Fruit fly (Drosophila melanogaster): ENCODE data around the gene CG9902.

CG9902 gene

DNA sequence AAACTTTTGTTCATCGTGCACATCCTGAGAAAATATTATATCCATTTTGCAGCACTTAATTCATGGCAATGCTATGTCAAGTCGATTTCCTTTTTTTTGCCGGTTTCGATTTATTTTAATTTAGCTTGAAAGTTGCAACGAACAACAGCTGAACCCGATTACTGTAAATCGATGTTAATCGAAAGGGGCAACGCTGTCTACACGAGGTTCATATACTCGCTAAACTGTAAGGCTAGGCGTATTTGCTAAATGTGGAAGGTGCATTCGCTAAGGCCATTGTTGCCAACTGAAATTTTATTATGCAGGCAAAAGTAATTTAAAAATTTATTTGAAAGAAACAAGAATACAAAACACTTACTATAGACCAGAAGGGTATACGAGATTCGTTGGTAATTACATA lies at the start of gene CG9902 (continued):
- TF ChIP-seq tgo (GFP tag; IDR thresholded peaks at IDR 0.05): no peak
- no peak for TF ChIP-seq Abd-B (GFP tag; optimal IDR thresholded peaks at IDR 0.05)
- no peak for TF ChIP-seq Bteb2 (GFP tag; optimal IDR thresholded peaks at IDR 0.05)
- TF ChIP-seq CG11398 (GFP tag; optimal IDR thresholded peaks at IDR 0.05): no peak
- no peak for TF ChIP-seq MTF-1 (GFP tag; optimal IDR thresholded peaks at IDR 0.05; ENCODE audit: borderline replicate concordance)
- no peak for TF ChIP-seq Hand (GFP tag; optimal IDR thresholded peaks at IDR 0.05)
- no peak for TF ChIP-seq CG17802 (tag; optimal IDR thresholded peaks at IDR 0.05)
- peak; percentile 28 for TF ChIP-seq sug (tag; optimal IDR thresholded peaks at IDR 0.05)
- no peak for TF ChIP-seq CG15011 (GFP tag; optimal IDR thresholded peaks at IDR 0.05)
- no peak for TF ChIP-seq CG14014 (GFP tag; IDR thresholded peaks at IDR 0.05)
- TF ChIP-seq CG2120 (GFP tag; optimal IDR thresholded peaks at IDR 0.05): peak; percentile 34
- no peak for TF ChIP-seq lab (GFP tag; optimal IDR thresholded peaks at IDR 0.05)
- peak; percentile 87 for TF ChIP-seq MBD-R2 (GFP tag; IDR thresholded peaks at IDR 0.05)
- no peak for TF ChIP-seq chm (GFP tag; IDR thresholded peaks at IDR 0.05)
- TF ChIP-seq CG1529 (GFP tag; optimal IDR thresholded peaks at IDR 0.05): no peak
- TF ChIP-seq abd-A (tag; optimal IDR thresholded peaks at IDR 0.05): no peak
- no peak for TF ChIP-seq corto (GFP tag; optimal IDR thresholded peaks at IDR 0.05)
- no peak for TF ChIP-seq Gug (GFP tag; IDR thresholded peaks at IDR 0.05)
- no peak for TF ChIP-seq Camta (GFP tag; optimal IDR thresholded peaks at IDR 0.05)
- no peak for TF ChIP-seq CG18476 (GFP tag; optimal IDR thresholded peaks at IDR 0.05)
- no peak for TF ChIP-seq ken (GFP tag; IDR thresholded peaks at IDR 0.05)
- TF ChIP-seq Hey (tag; optimal IDR thresholded peaks at IDR 0.05): no peak
- TF ChIP-seq Lhr (GFP tag; optimal IDR thresholded peaks at IDR 0.05): peak; percentile 83
- TF ChIP-seq eve (GFP tag; optimal IDR thresholded peaks at IDR 0.05): no peak
- TF ChIP-seq D19A (tag; optimal IDR thresholded peaks at IDR 0.05): peak; percentile 38
- no peak for TF ChIP-seq Sry-β (GFP tag; optimal IDR thresholded peaks at IDR 0.05)
- TF ChIP-seq HHEX (GFP tag; optimal IDR thresholded peaks at IDR 0.05): no peak
- no peak for TF ChIP-seq gcm (GFP tag; optimal IDR thresholded peaks at IDR 0.05)
- no peak for TF ChIP-seq CG15696 (tag; optimal IDR thresholded peaks at IDR 0.05)
- TF ChIP-seq Dref (GFP tag; IDR thresholded peaks at IDR 0.05): peak; percentile 97
- TF ChIP-seq zfh2 (GFP tag; optimal IDR thresholded peaks at IDR 0.05): no peak
- no peak for TF ChIP-seq HLHmδ (GFP tag; optimal IDR thresholded peaks at IDR 0.05)
- no peak for TF ChIP-seq CG34376 (GFP tag; optimal IDR thresholded peaks at IDR 0.05)
- TF ChIP-seq Rx (GFP tag; IDR thresholded peaks at IDR 0.05): no peak
- TF ChIP-seq CG14667 (GFP tag; IDR thresholded peaks at IDR 0.05): no peak
- TF ChIP-seq CG4730 (GFP tag; IDR thresholded peaks at IDR 0.05): no peak
- TF ChIP-seq CG14050 (GFP tag; IDR thresholded peaks at IDR 0.05): no peak
- TF ChIP-seq Dip2 (GFP tag; IDR thresholded peaks at IDR 0.05): no peak
- no peak for TF ChIP-seq D (optimal IDR thresholded peaks at IDR 0.05)
- TF ChIP-seq D (GFP tag; optimal IDR thresholded peaks at IDR 0.05): no peak
- TF ChIP-seq tx (GFP tag; optimal IDR thresholded peaks at IDR 0.05): no peak
- TF ChIP-seq esg (GFP tag; conservative IDR thresholded peaks at IDR 0.05): no peak
- TF ChIP-seq NFAT (GFP tag; IDR thresholded peaks at IDR 0.05): no peak
- no peak for TF ChIP-seq Xrp1 (GFP tag; IDR thresholded peaks at IDR 0.05)
- TF ChIP-seq CG14441 (GFP tag; IDR thresholded peaks at IDR 0.05): no peak
- no peak for TF ChIP-seq wdn (GFP tag; IDR thresholded peaks at IDR 0.05)
- no peak for TF ChIP-seq CG3838 (GFP tag; optimal IDR thresholded peaks at IDR 0.05)
- TF ChIP-seq CG1603 (tag; optimal IDR thresholded peaks at IDR 0.05): peak; percentile 87
- TF ChIP-seq CG7745 (tag; optimal IDR thresholded peaks at IDR 0.05): no peak
- TF ChIP-seq CG17359 (tag; optimal IDR thresholded peaks at IDR 0.05): no peak
- no peak for TF ChIP-seq ci (GFP tag; IDR thresholded peaks at IDR 0.05)
- TF ChIP-seq Opbp (GFP tag; IDR thresholded peaks at IDR 0.05; ENCODE audit: partially characterized antibody): peak; percentile 81
- TF ChIP-seq CG17829 (tag; optimal IDR thresholded peaks at IDR 0.05): peak; percentile 56
